Fruit fly (Drosophila melanogaster) whole organism, wandering third instar larva: ENCODE data around the gene Wnt10.

Source experiments
- Abd-B ChIP-seq: fragments of >200 bp; optimal IDR thresholded peaks from 2 replicates; lab custom pipeline; 2017; ENCODE audit warnings: missing biosample characterization, missing genetic modification characterization
- CG32264 ChIP-seq: fragments of 200-800 bp; sonication (Bioruptor generic); optimal IDR thresholded peaks from 2 replicates; lab custom pipeline; 2016; ENCODE audit warnings: missing biosample characterization, missing genetic modification characterization
- CG9705 ChIP-seq: fragments of 200-800 bp; sonication (Bioruptor generic); optimal IDR thresholded peaks from 2 replicates; lab custom pipeline; 2018; ENCODE audit warnings: missing biosample characterization, mild to moderate bottlenecking, missing genetic modification characterization
- CrebA ChIP-seq: fragments of 200-800 bp; sonication (Bioruptor generic); optimal IDR thresholded peaks from 2 replicates; lab custom pipeline; 2016; ENCODE audit warnings: missing biosample characterization, mild to moderate bottlenecking, missing genetic modification characterization, borderline replicate concordance
- Dif ChIP-seq: fragments of 200-275, 200-300 bp; sonication (Bioruptor generic); optimal IDR thresholded peaks from 2 replicates; lab custom pipeline; 2018; ENCODE audit warnings: missing biosample characterization, missing genetic modification characterization; ENCODE audit not compliant: partially characterized antibody
- GATAd ChIP-seq: sonication (Bioruptor generic); optimal IDR thresholded peaks from 2 replicates; lab custom pipeline; 2016; ENCODE audit warnings: missing biosample characterization, missing genetic modification characterization
- HLH106 ChIP-seq: fragments of 200-800 bp; optimal IDR thresholded peaks from 3 replicates; lab custom pipeline; 2019; ENCODE audit warnings: missing biosample characterization, mild to moderate bottlenecking, missing genetic modification characterization, moderate library complexity
- Hnf4 ChIP-seq: fragments of 200-800 bp; sonication (Bioruptor generic); optimal IDR thresholded peaks from 2 replicates; lab custom pipeline; 2016; ENCODE audit warnings: missing biosample characterization, mild to moderate bottlenecking, missing genetic modification characterization
- Hr78 ChIP-seq: fragments of >200 bp; optimal IDR thresholded peaks from 2 replicates; lab custom pipeline; 2017; ENCODE audit warnings: missing biosample characterization, missing genetic modification characterization
- Hr83 ChIP-seq: fragments of 200-300 bp; sonication (Bioruptor generic); optimal IDR thresholded peaks from 2 replicates; lab custom pipeline; 2016; ENCODE audit warnings: missing biosample characterization, mild to moderate bottlenecking, missing genetic modification characterization, moderate library complexity; ENCODE audit not compliant: poor library complexity, severe bottlenecking
- Jra ChIP-seq: sonication (Bioruptor generic); optimal IDR thresholded peaks from 2 replicates; lab custom pipeline; 2016; ENCODE audit warnings: missing biosample characterization, missing genetic modification characterization
- Mio ChIP-seq: sonication (Bioruptor generic); optimal IDR thresholded peaks from 2 replicates; lab custom pipeline; 2016; ENCODE audit warnings: missing biosample characterization, missing genetic modification characterization
- Myc ChIP-seq: fragments of >200 bp; optimal IDR thresholded peaks from 2 replicates; lab custom pipeline; 2017
- N ChIP-seq: fragments of >200 bp; optimal IDR thresholded peaks from 2 replicates; lab custom pipeline; 2018; ENCODE audit warnings: missing biosample characterization, missing external identifiers, missing genetic modification characterization
- OdsH ChIP-seq: fragments of 200-800 bp; sonication (Bioruptor generic); optimal IDR thresholded peaks from 2 replicates; lab custom pipeline; 2016; ENCODE audit warnings: missing biosample characterization, mild to moderate bottlenecking, missing genetic modification characterization
- Rel ChIP-seq, 2 experiments: fragments of 200-800 bp; sonication (Bioruptor generic) in 1 of 2; optimal IDR thresholded peaks; 2 replicates in 1 of 2; 3 replicates in 1 of 2; lab custom pipeline; 2016 to 2019; ENCODE audit warnings: mild to moderate bottlenecking in 2 of 2, missing biosample characterization in 2 of 2, missing genetic modification characterization in 2 of 2, moderate library complexity in 1 of 2
- Sp1 ChIP-seq: fragments of 200-800 bp; sonication (Bioruptor generic); optimal IDR thresholded peaks from 3 replicates; lab custom pipeline; 2019; ENCODE audit warnings: missing biosample characterization, mild to moderate bottlenecking, missing genetic modification characterization, moderate library complexity
- Vsx2 ChIP-seq: fragments of 200-300, 225-300 bp; sonication (Bioruptor generic); optimal IDR thresholded peaks from 2 replicates; lab custom pipeline; 2018; ENCODE audit warnings: missing biosample characterization, missing genetic modification characterization; ENCODE audit not compliant: partially characterized antibody
- br ChIP-seq: fragments of 200-800 bp; sonication (Bioruptor generic); optimal IDR thresholded peaks from 2 replicates; lab custom pipeline; 2016; ENCODE audit warnings: missing biosample characterization, missing genetic modification characterization
- brk ChIP-seq: fragments of 200-800 bp; sonication (Bioruptor generic); optimal IDR thresholded peaks from 2 replicates; lab custom pipeline; 2016; ENCODE audit warnings: missing biosample characterization, mild to moderate bottlenecking, missing genetic modification characterization
- dmrt93B ChIP-seq: fragments of 200-800 bp; sonication (Bioruptor generic); optimal IDR thresholded peaks from 2 replicates; lab custom pipeline; 2018; ENCODE audit warnings: missing biosample characterization, mild to moderate bottlenecking, missing genetic modification characterization
- dsf ChIP-seq: sonication (Bioruptor generic); optimal IDR thresholded peaks from 2 replicates; lab custom pipeline; 2016; ENCODE audit warnings: missing biosample characterization, missing genetic modification characterization, borderline replicate concordance
- ey ChIP-seq: fragments of 200-800 bp; sonication (Bioruptor generic); optimal IDR thresholded peaks from 2 replicates; lab custom pipeline; 2016; ENCODE audit warnings: missing biosample characterization, missing genetic modification characterization
- foxo ChIP-seq, 2 experiments: fragments of 200-800 bp; sonication (Bioruptor generic); optimal IDR thresholded peaks; 2 replicates in 1 of 2; 3 replicates in 1 of 2; lab custom pipeline; 2016 to 2017; ENCODE audit warnings: missing biosample characterization in 2 of 2, missing genetic modification characterization in 2 of 2
- fru ChIP-seq: fragments of 200-800 bp; sonication (Bioruptor generic); optimal IDR thresholded peaks from 3 replicates; lab custom pipeline; 2016; ENCODE audit warnings: missing biosample characterization, mild to moderate bottlenecking, missing genetic modification characterization
- h ChIP-seq: fragments of 200-800 bp; sonication (Bioruptor generic); optimal IDR thresholded peaks from 3 replicates; lab custom pipeline; 2016; ENCODE audit warnings: missing biosample characterization, mild to moderate bottlenecking, missing genetic modification characterization
- lola ChIP-seq: fragments of >200 bp; optimal IDR thresholded peaks from 2 replicates; lab custom pipeline; 2017; ENCODE audit warnings: missing biosample characterization, missing genetic modification characterization
- pan ChIP-seq: fragments of >200 bp; optimal IDR thresholded peaks from 2 replicates; lab custom pipeline; 2017
- psq ChIP-seq: fragments of 200-800 bp; sonication (Bioruptor generic); optimal IDR thresholded peaks from 3 replicates; lab custom pipeline; 2017; ENCODE audit warnings: missing biosample characterization, mild to moderate bottlenecking, missing genetic modification characterization, moderate library complexity
- rgr ChIP-seq: fragments of 200-800 bp; sonication (Bioruptor generic); optimal IDR thresholded peaks from 3 replicates; lab custom pipeline; 2016; ENCODE audit warnings: missing biosample characterization, mild to moderate bottlenecking, missing genetic modification characterization
- tai ChIP-seq: sonication (Bioruptor generic); optimal IDR thresholded peaks from 2 replicates; lab custom pipeline; 2016; ENCODE audit warnings: missing biosample characterization, missing genetic modification characterization
- usp ChIP-seq: fragments of >200 bp; optimal IDR thresholded peaks from 2 replicates; lab custom pipeline; 2017; ENCODE audit warnings: missing biosample characterization, missing genetic modification characterization
- woc ChIP-seq: sonication (Bioruptor generic); optimal IDR thresholded peaks from 2 replicates; lab custom pipeline; 2016; ENCODE audit warnings: missing biosample characterization, mild to moderate bottlenecking, missing genetic modification characterization

Gene Wnt10

dm6 chr2L:7358788-7359187, 4.4 kb upstream of the Wnt10 start:
- TF ChIP-seq Abd-B (GFP tag; lab: Kevin White, UChicago) (no peak), Rel (GFP tag; optimal IDR thresholded peaks at IDR 0.05; lab: Kevin White, UChicago) (no peak), Rel (tag; optimal IDR thresholded peaks at IDR 0.05; lab: Kevin White, UChicago) (no peak), OdsH (no peak), Dif (GFP tag; lab: Kevin White, UChicago) (peak; percentile 22), Vsx2 (GFP tag; lab: Kevin White, UChicago) (peak; percentile 7)

- TF ChIP-seq CG9705 (GFP tag; lab: Kevin White, UChicago) (peak; percentile 29), foxo (GFP tag; optimal IDR thresholded peaks at IDR 0.05; lab: Kevin White, UChicago) (peak in 1 of 2 experiments; percentile 81), Myc (lab: Kevin White, UChicago) (no peak), woc (peak; percentile 41), br (GFP tag; lab: Kevin White, UChicago) (peak; percentile 76), OdsH (peak; percentile 83), Jra (GFP tag; lab: Kevin White, UChicago) (peak; percentile 8), tai (GFP tag; lab: Kevin White, UChicago) (no peak), CrebA (GFP tag; lab: Kevin White, UChicago) (no peak), dmrt93B (GFP tag; lab: Kevin White, UChicago) (peak; percentile 65), Hr78 (GFP tag; lab: Kevin White, UChicago) (no peak), rgr (GFP tag; lab: Kevin White, UChicago) (no peak), lola (no peak), CG32264 (GFP tag; lab: Kevin White, UChicago) (peak; percentile 6), h (GFP tag; lab: Kevin White, UChicago) (peak; percentile 81), Dif (GFP tag; lab: Kevin White, UChicago) (no peak), brk (GFP tag; lab: Kevin White, UChicago) (peak; percentile 35), HLH106 (peak; percentile 81), psq (peak; percentile 59), fru (peak; percentile 61), usp (GFP tag; lab: Kevin White, UChicago) (no peak), ey (peak; percentile 83), Mio (GFP tag; lab: Kevin White, UChicago) (no peak), Hnf4 (GFP tag; lab: Kevin White, UChicago) (peak; percentile 77), pan (no peak), Hr83 (no peak), GATAd (GFP tag; lab: Kevin White, UChicago) (peak; percentile 16), dsf (GFP tag; lab: Kevin White, UChicago) (no peak), Rel (GFP tag; optimal IDR thresholded peaks at IDR 0.05; lab: Kevin White, UChicago) (no peak), Rel (tag; optimal IDR thresholded peaks at IDR 0.05; lab: Kevin White, UChicago) (no peak)
These were observed 13.0 kb downstream of the Wnt10 start for dm6 chr2L:7376157-7376556.

DNA sequence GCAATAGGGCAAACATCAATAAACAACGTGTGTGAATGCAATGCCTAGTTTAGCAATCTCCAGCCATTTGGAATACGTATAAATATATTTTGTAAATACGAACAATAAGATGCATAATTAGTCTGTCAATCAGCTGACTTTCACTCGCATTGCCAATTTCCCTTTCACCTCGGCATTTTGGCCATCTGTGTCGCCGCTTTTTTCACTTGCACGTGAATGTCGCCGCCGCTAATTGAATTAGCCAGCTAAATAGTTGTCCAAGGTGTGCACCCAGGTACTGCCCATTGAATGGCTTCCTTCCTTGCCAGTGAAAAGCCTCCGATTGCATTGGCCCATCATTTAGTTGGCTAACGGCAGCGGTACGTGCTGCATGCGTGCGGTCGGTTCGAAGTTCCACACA, 14.2 kb downstream of the Wnt10 start, which contains the start of gene ninaC:
TSS of gene ninaC (plus strand) at position 301 of the 400 bp plus-strand sequence.
- TF ChIP-seq brk (GFP tag; lab: Kevin White, UChicago): no peak

DNA sequence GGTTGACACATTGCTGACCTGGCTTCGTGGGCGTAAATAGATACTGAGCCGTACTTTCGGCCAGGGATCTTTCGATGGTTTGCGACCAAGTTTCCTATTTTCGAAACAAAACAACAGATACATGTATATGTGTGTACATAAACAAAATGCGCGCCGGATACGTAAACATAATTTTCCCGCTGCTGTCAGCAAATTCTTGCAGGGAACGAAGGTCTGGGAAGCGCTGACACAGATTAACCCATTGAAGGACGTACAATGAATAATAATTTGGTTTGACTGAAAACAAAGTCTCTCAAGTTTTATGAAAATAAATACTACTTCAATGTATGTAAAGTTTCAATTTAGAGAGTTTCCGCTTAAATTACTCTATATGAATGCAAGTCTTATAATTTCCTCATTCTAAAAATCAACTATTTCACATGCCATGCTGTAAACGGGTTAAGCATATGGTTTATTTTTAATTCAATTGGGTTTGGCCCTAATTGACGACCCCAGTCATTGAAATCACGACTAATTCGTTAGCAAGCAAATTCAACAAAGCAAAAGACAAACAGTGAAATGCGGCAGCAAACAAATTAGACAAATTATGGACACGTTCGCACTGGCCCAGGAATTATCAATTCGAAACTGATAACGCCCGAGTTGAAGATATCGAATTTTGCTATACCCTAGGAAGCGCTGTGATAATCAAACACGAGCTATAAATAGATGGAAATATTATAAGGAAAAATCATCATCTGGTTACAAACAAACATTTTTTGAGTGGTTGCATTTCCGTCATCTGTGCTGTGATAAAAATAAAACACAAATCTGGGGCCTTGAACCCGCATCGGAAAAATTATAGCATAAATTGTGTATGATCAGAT, 23.6 kb downstream of the Wnt10 start:
- TF ChIP-seq CG32264 (GFP tag; lab: Kevin White, UChicago) (no peak), fru (no peak), Jra (GFP tag; lab: Kevin White, UChicago) (no peak), Sp1 (GFP tag; lab: Kevin White, UChicago) (no peak), N (GFP tag; lab: Kevin White, UChicago) (no peak), CrebA (GFP tag; lab: Kevin White, UChicago) (no peak)
